Worm (Caenorhabditis elegans): Measurements from ENCODE around the gene Y57E12B.1.

Gene Y57E12B.1

ce11 chrV:6951306-6951705, 3.0 kb downstream of the Y57E12B.1 start, which contains the start of gene T07H8.11:
Gene T07H8.11, minus strand, starts transcription at chrV:6951406.
- TF ChIP-seq dao-5 (tag; optimal IDR thresholded peaks at IDR 0.05) = no peak
- no peak for TF ChIP-seq him-1 (tag; optimal IDR thresholded peaks at IDR 0.05)
- TF ChIP-seq W03F9.2 (tag; optimal IDR thresholded peaks at IDR 0.05) = no peak

- TF ChIP-seq W03F9.2 (tag; optimal IDR thresholded peaks at IDR 0.05) = no peak
- TF ChIP-seq dao-5 (tag; optimal IDR thresholded peaks at IDR 0.05) = no peak
- TF ChIP-seq him-1 (tag; optimal IDR thresholded peaks at IDR 0.05) = no peak
These were observed 5.5 kb downstream of the Y57E12B.1 start, which contains the start of gene srg-31 for ce11 chrV:6953797-6954196. Gene srg-31, minus strand, starts transcription at chrV:6953897.

ce11 chrV:6956237-6956636, 7.9 kb downstream of the Y57E12B.1 start, which contains the start of gene mec-1:
Gene mec-1, plus strand, starts transcription at chrV:6956537.
- no peak for TF ChIP-seq dao-5 (tag; optimal IDR thresholded peaks at IDR 0.05)
- no peak for TF ChIP-seq W03F9.2 (tag; optimal IDR thresholded peaks at IDR 0.05)
- TF ChIP-seq him-1 (tag; optimal IDR thresholded peaks at IDR 0.05) = no peak

ce11 chrV:6969950-6970532, 21.7 kb downstream of the Y57E12B.1 start, which contains the start of gene ptr-15:
Gene ptr-15, minus strand, starts transcription at chrV:6970000.
- TF ChIP-seq dao-5 (tag; optimal IDR thresholded peaks at IDR 0.05) = no peak
- TF ChIP-seq him-1 (tag; optimal IDR thresholded peaks at IDR 0.05) = no peak
- no peak for TF ChIP-seq W03F9.2 (tag; optimal IDR thresholded peaks at IDR 0.05)

ce11 chrV:6971567-6971966, 23.2 kb downstream of the Y57E12B.1 start, which contains the start of gene srx-59:
Gene srx-59, plus strand, starts transcription at chrV:6971867.
- TF ChIP-seq W03F9.2 (tag; optimal IDR thresholded peaks at IDR 0.05) (no peak), him-1 (tag; optimal IDR thresholded peaks at IDR 0.05) (no peak), dao-5 (tag; optimal IDR thresholded peaks at IDR 0.05) (no peak)

- no peak for TF ChIP-seq dao-5 (tag; optimal IDR thresholded peaks at IDR 0.05)
- no peak for TF ChIP-seq W03F9.2 (tag; optimal IDR thresholded peaks at IDR 0.05)
- TF ChIP-seq him-1 (tag; optimal IDR thresholded peaks at IDR 0.05) = no peak
These were observed 27.7 kb downstream of the Y57E12B.1 start, which contains the start of gene srx-16 for ce11 chrV:6976047-6976446. Gene srx-16, plus strand, starts transcription at chrV:6976347.

ce11 chrV:6979019-6979418, 30.7 kb downstream of the Y57E12B.1 start, which contains the start of gene sre-12:
Gene sre-12, minus strand, starts transcription at chrV:6979119.
- TF ChIP-seq W03F9.2 (tag; optimal IDR thresholded peaks at IDR 0.05) = no peak
- no peak for TF ChIP-seq him-1 (tag; optimal IDR thresholded peaks at IDR 0.05)
- TF ChIP-seq dao-5 (tag; optimal IDR thresholded peaks at IDR 0.05) = no peak

ce11 chrV:6982813-6983212, 34.5 kb downstream of the Y57E12B.1 start, which contains the start of gene nhr-161:
Gene nhr-161, minus strand, starts transcription at chrV:6982913.
- TF ChIP-seq him-1 (tag; optimal IDR thresholded peaks at IDR 0.05) (no peak), W03F9.2 (tag; optimal IDR thresholded peaks at IDR 0.05) (no peak), dao-5 (tag; optimal IDR thresholded peaks at IDR 0.05) (no peak)

- TF ChIP-seq dao-5 (tag; optimal IDR thresholded peaks at IDR 0.05) (no peak), him-1 (tag; optimal IDR thresholded peaks at IDR 0.05) (no peak), W03F9.2 (tag; optimal IDR thresholded peaks at IDR 0.05) (no peak)
These were observed 37.6 kb downstream of the Y57E12B.1 start, which contains the start of gene nhr-163 for ce11 chrV:6985943-6986342. Gene nhr-163, minus strand, starts transcription at chrV:6986043.

ce11 chrV:6987673-6988072, 39.3 kb downstream of the Y57E12B.1 start, which contains the start of gene nhr-139:
Gene nhr-139, minus strand, starts transcription at chrV:6987773.
- TF ChIP-seq dao-5 (tag; optimal IDR thresholded peaks at IDR 0.05) = no peak
- no peak for TF ChIP-seq him-1 (tag; optimal IDR thresholded peaks at IDR 0.05)
- TF ChIP-seq W03F9.2 (tag; optimal IDR thresholded peaks at IDR 0.05) = no peak

- TF ChIP-seq dao-5 (tag; optimal IDR thresholded peaks at IDR 0.05) (no peak), W03F9.2 (tag; optimal IDR thresholded peaks at IDR 0.05) (no peak), him-1 (tag; optimal IDR thresholded peaks at IDR 0.05) (no peak)
These were observed 41.4 kb downstream of the Y57E12B.1 start, which contains the start of gene nhr-140 for ce11 chrV:6989626-6990138. Gene nhr-140, minus strand, starts transcription at chrV:6989676.

- TF ChIP-seq dao-5 (tag; optimal IDR thresholded peaks at IDR 0.05) = no peak
- no peak for TF ChIP-seq him-1 (tag; optimal IDR thresholded peaks at IDR 0.05)
- no peak for TF ChIP-seq W03F9.2 (tag; optimal IDR thresholded peaks at IDR 0.05)
These were observed 43.4 kb downstream of the Y57E12B.1 start, which contains the start of gene nhr-162 for ce11 chrV:6991771-6992170. Gene nhr-162, minus strand, starts transcription at chrV:6991871.

- TF ChIP-seq dao-5 (tag; optimal IDR thresholded peaks at IDR 0.05) = no peak
- TF ChIP-seq W03F9.2 (tag; optimal IDR thresholded peaks at IDR 0.05) = no peak
- no peak for TF ChIP-seq him-1 (tag; optimal IDR thresholded peaks at IDR 0.05)
These were observed 45.7 kb downstream of the Y57E12B.1 start for ce11 chrV:6993999-6994398.

ce11 chrV:6997041-6997552, 48.8 kb downstream of the Y57E12B.1 start, which contains the start of gene nhr-107:
Gene nhr-107, minus strand, starts transcription at chrV:6997091.
- TF ChIP-seq W03F9.2 (tag; optimal IDR thresholded peaks at IDR 0.05) = no peak
- no peak for TF ChIP-seq him-1 (tag; optimal IDR thresholded peaks at IDR 0.05)
- no peak for TF ChIP-seq dao-5 (tag; optimal IDR thresholded peaks at IDR 0.05)

Measured in whole organism, L4/young adult.